Worm (Caenorhabditis elegans): ENCODE data around the gene asm-2.

DNA sequence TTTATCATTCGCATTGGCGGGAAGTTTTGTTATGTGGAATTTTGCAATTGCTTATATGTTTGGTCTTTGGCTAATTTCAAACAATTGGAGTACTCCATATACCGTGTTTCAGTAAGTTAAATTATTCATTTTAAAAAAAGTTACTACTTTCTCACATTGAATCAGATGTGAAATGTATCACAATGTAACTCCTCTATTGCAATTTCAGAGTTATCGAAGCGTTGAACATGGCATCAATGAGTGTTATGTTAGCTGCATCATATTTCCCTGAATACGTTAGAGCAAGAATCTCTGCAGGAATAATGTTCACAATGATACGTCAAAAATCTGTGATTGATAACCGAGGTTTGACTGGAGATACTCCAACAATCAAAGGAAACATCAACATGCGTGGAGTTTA lies 31.8 kb upstream of the asm-2 start:
- TF ChIP-seq pes-1 (GFP tag; IDR thresholded peaks at IDR 0.05) (no peak), flt-1 (GFP tag; IDR thresholded peaks at IDR 0.05) (no peak), ama-1 (optimal IDR thresholded peaks at IDR 0.05) (no peak), ceh-13 (GFP tag; optimal IDR thresholded peaks at IDR 0.05) (no peak), ets-7 (tag; optimal IDR thresholded peaks at IDR 0.05) (no peak), tbx-37 (GFP tag; conservative IDR thresholded peaks at IDR 0.05) (no peak), B0310.2 (tag; optimal IDR thresholded peaks at IDR 0.05) (no peak), hmbx-1 (tag; optimal IDR thresholded peaks at IDR 0.05) (no peak), tra-4 (tag; optimal IDR thresholded peaks at IDR 0.05) (no peak)
